Worm (Caenorhabditis elegans) whole organism, L2 larva: ENCODE results near the gene aakb-2.

Experiments
- ceh-82 ChIP-seq: fragments of 150-350 bp; optimal IDR thresholded peaks from 2 replicates; lab custom pipeline; 2014; ENCODE audit warnings: missing biosample characterization, missing genetic modification characterization
- elt-3 ChIP-seq: sonication (generic microtip); optimal IDR thresholded peaks from 2 replicates; lab custom pipeline; 2017; ENCODE audit warnings: missing biosample characterization, missing genetic modification characterization
- nhr-11 ChIP-seq: fragments of 150-350 bp; optimal IDR thresholded peaks from 2 replicates; lab custom pipeline; 2014; ENCODE audit warnings: missing biosample characterization, missing genetic modification characterization
- snpc-4 ChIP-seq: fragments of 150-350 bp; optimal IDR thresholded peaks from 2 replicates; lab custom pipeline; 2014; ENCODE audit warnings: missing biosample characterization, missing genetic modification characterization
- unc-39 ChIP-seq: fragments of 150-350 bp; optimal IDR thresholded peaks from 2 replicates; lab custom pipeline; 2014; ENCODE audit warnings: missing biosample characterization, missing genetic modification characterization
- unc-62 ChIP-seq: fragments of 150-350 bp; optimal IDR thresholded peaks from 2 replicates; lab custom pipeline; 2014; ENCODE audit warnings: missing biosample characterization, missing genetic modification reagents, missing genetic modification characterization
- zag-1 ChIP-seq: fragments of 150-350 bp; optimal IDR thresholded peaks from 2 replicates; lab custom pipeline; 2014; ENCODE audit warnings: missing biosample characterization, missing genetic modification characterization

DNA sequence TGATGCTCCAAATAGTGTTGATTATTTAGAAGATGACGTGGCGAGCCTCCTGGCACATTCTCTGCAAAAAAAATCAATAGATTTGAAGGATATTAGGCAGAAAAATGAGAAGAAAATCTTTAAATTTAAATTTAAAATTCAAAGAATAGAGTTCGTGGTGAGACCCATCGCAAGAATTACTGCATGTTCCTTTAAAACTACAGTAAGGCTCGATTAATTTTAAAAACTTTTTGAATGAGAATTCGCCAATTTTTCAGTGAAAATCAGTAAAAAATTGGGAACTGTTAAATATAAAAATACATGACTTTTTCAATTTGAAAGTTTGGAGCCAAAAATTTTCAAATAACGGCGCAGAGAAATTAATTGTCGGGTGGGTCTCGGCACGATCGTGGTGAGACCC, 41.8 kb upstream of the aakb-2 start, which contains the start of gene tra-1:
- no peak for TF ChIP-seq zag-1
- TF ChIP-seq snpc-4 (tag; lab: Kevin White, UChicago), result no peak
- TF ChIP-seq ceh-82 (tag; lab: Kevin White, UChicago), result no peak
- TF ChIP-seq elt-3 (tag; lab: Kevin White, UChicago), result no peak
- no peak for TF ChIP-seq unc-62
- TF ChIP-seq unc-39 (tag; lab: Kevin White, UChicago), result no peak
- TF ChIP-seq nhr-11 (tag; lab: Kevin White, UChicago), result no peak
